Fruit fly (Drosophila melanogaster): ENCODE data around the gene CG8578.

Gene CG8578

dm6 chrX:15866799-15867412 is 22.6 kb downstream of the CG8578 start (continued):
- no peak for TF ChIP-seq seq (GFP tag; IDR thresholded peaks at IDR 0.05)
- TF ChIP-seq CrebB (tag; optimal IDR thresholded peaks at IDR 0.05), result no peak
- no peak for TF ChIP-seq CG10959 (GFP tag; IDR thresholded peaks at IDR 0.05)
- no peak for TF ChIP-seq CG11085 (GFP tag; IDR thresholded peaks at IDR 0.05)
- TF ChIP-seq CG43689 (GFP tag; IDR thresholded peaks at IDR 0.05), result no peak
- TF ChIP-seq Tbp (GFP tag; optimal IDR thresholded peaks at IDR 0.05), result no peak
- TF ChIP-seq CG7271 (tag; optimal IDR thresholded peaks at IDR 0.05), result no peak
- no peak for TF ChIP-seq run (tag; optimal IDR thresholded peaks at IDR 0.05)
- TF ChIP-seq Hmr (GFP tag; optimal IDR thresholded peaks at IDR 0.05), result no peak
- no peak for TF ChIP-seq Mes4 (GFP tag; optimal IDR thresholded peaks at IDR 0.05)
- TF ChIP-seq CG34376 (GFP tag; optimal IDR thresholded peaks at IDR 0.05), result no peak
- no peak for TF ChIP-seq CG18764 (GFP tag; optimal IDR thresholded peaks at IDR 0.05)
- no peak for TF ChIP-seq Fer1 (GFP tag; optimal IDR thresholded peaks at IDR 0.05)
- TF ChIP-seq pnt (GFP tag; optimal IDR thresholded peaks at IDR 0.05), result no peak
- no peak for TF ChIP-seq CG17361 (GFP tag; IDR thresholded peaks at IDR 0.05)
- no peak for TF ChIP-seq dmrt11E (tag; optimal IDR thresholded peaks at IDR 0.05)
- TF ChIP-seq nerfin-1 (tag; optimal IDR thresholded peaks at IDR 0.05), result no peak
- no peak for TF ChIP-seq CG14965 (GFP tag; optimal IDR thresholded peaks at IDR 0.05; ENCODE audit: borderline replicate concordance)
- peak; percentile 74 for TF ChIP-seq Dp (GFP tag; optimal IDR thresholded peaks at IDR 0.05)
- TF ChIP-seq CG14441 (GFP tag; IDR thresholded peaks at IDR 0.05), result no peak
- no peak for TF ChIP-seq kay (GFP tag; optimal IDR thresholded peaks at IDR 0.05)
- no peak for TF ChIP-seq CG10979 (tag; optimal IDR thresholded peaks at IDR 0.05)
- TF ChIP-seq Mad (GFP tag; optimal IDR thresholded peaks at IDR 0.05), result no peak
- no peak for TF ChIP-seq Rfx (GFP tag; IDR thresholded peaks at IDR 0.05)
- TF ChIP-seq Usf (GFP tag; optimal IDR thresholded peaks at IDR 0.05), result no peak
- TF ChIP-seq tup (GFP tag; optimal IDR thresholded peaks at IDR 0.05), result no peak
- no peak for TF ChIP-seq CG12769 (tag; optimal IDR thresholded peaks at IDR 0.05)
- no peak for TF ChIP-seq CG6654 (GFP tag; optimal IDR thresholded peaks at IDR 0.05)
- TF ChIP-seq CG17568 (GFP tag; optimal IDR thresholded peaks at IDR 0.05), result no peak
- TF ChIP-seq phol (tag; optimal IDR thresholded peaks at IDR 0.05), result no peak
- no peak for TF ChIP-seq CG8281 (tag; optimal IDR thresholded peaks at IDR 0.05)
- no peak for TF ChIP-seq MESR4 (GFP tag; optimal IDR thresholded peaks at IDR 0.05)
- TF ChIP-seq CTCF (GFP tag; optimal IDR thresholded peaks at IDR 0.05), result no peak
- TF ChIP-seq bsh (GFP tag; optimal IDR thresholded peaks at IDR 0.05), result no peak
- no peak for TF ChIP-seq Trl (optimal IDR thresholded peaks at IDR 0.05)
- no peak for TF ChIP-seq Trl (GFP tag; optimal IDR thresholded peaks at IDR 0.05)
- no peak for TF ChIP-seq tio (GFP tag; optimal IDR thresholded peaks at IDR 0.05)
- no peak for TF ChIP-seq al (GFP tag; IDR thresholded peaks at IDR 0.05)
- TF ChIP-seq Opbp (GFP tag; IDR thresholded peaks at IDR 0.05; ENCODE audit: partially characterized antibody), result peak; percentile 16; the same call in 1 of the 3 replicates
- no peak for TF ChIP-seq CG11398 (GFP tag; optimal IDR thresholded peaks at IDR 0.05)
- no peak for TF ChIP-seq CG34224 (GFP tag; IDR thresholded peaks at IDR 0.05; ENCODE audit: partially characterized antibody)
- TF ChIP-seq zen (tag; optimal IDR thresholded peaks at IDR 0.05), result no peak
- no peak for TF ChIP-seq Adf1 (GFP tag; IDR thresholded peaks at IDR 0.05)
- peak in 1 of 2 experiments; percentile 75 for TF ChIP-seq crp (GFP tag; optimal IDR thresholded peaks at IDR 0.05)
- no peak for TF ChIP-seq CG11695 (GFP tag; IDR thresholded peaks at IDR 0.05)
- TF ChIP-seq odd (GFP tag; optimal IDR thresholded peaks at IDR 0.05), result no peak
- no peak for TF ChIP-seq en (GFP tag; optimal IDR thresholded peaks at IDR 0.05)
- TF ChIP-seq Lpt (GFP tag; optimal IDR thresholded peaks at IDR 0.05), result no peak
- TF ChIP-seq NC2α (GFP tag; optimal IDR thresholded peaks at IDR 0.05), result no peak
- TF ChIP-seq CG3847 (GFP tag; IDR thresholded peaks at IDR 0.05), result no peak
- no peak for TF ChIP-seq chm (GFP tag; IDR thresholded peaks at IDR 0.05)
- TF ChIP-seq CG14667 (GFP tag; IDR thresholded peaks at IDR 0.05), result no peak

All from whole organism, embryonic.